Fruit fly (Drosophila melanogaster): ENCODE results near the gene CG13318.

Gene CG13318

dm6 chr3R:8812342-8812966, 40.0 kb upstream of the CG13318 start (continued):
- no peak for TF ChIP-seq CG6175 (GFP tag; IDR thresholded peaks at IDR 0.05)
- TF ChIP-seq Side (GFP tag; optimal IDR thresholded peaks at IDR 0.05), result no peak
- peak; percentile 19 for TF ChIP-seq CG30431 (GFP tag; optimal IDR thresholded peaks at IDR 0.05)
- TF ChIP-seq CG12155 (GFP tag; optimal IDR thresholded peaks at IDR 0.05), result peak; percentile 35
- no peak for TF ChIP-seq CG12071 (GFP tag; optimal IDR thresholded peaks at IDR 0.05)
- TF ChIP-seq CG18619 (GFP tag; optimal IDR thresholded peaks at IDR 0.05), result no peak
- no peak for TF ChIP-seq NC2α (GFP tag; optimal IDR thresholded peaks at IDR 0.05)
- TF ChIP-seq CG4424 (GFP tag; optimal IDR thresholded peaks at IDR 0.05), result peak; percentile 28
- TF ChIP-seq Nf-YA (GFP tag; IDR thresholded peaks at IDR 0.05), result 0 out of 2 replicates have a peak, but pooled peaks have one; percentile 13
- no peak for TF ChIP-seq CG3163 (GFP tag; optimal IDR thresholded peaks at IDR 0.05)
- TF ChIP-seq fd96Cb (tag; optimal IDR thresholded peaks at IDR 0.05), result peak; percentile 39
- no peak for TF ChIP-seq MESR4 (GFP tag; optimal IDR thresholded peaks at IDR 0.05)
- TF ChIP-seq CG42726 (GFP tag; IDR thresholded peaks at IDR 0.05; ENCODE audit: partially characterized antibody), result no peak
- no peak for TF ChIP-seq CTCF (GFP tag; optimal IDR thresholded peaks at IDR 0.05)
- TF ChIP-seq CG31365 (tag; optimal IDR thresholded peaks at IDR 0.05), result no peak
- no peak for TF ChIP-seq CG15073 (GFP tag; optimal IDR thresholded peaks at IDR 0.05)
- peak; percentile 23; the same call in 1 of the 2 replicates for TF ChIP-seq CG31224 (GFP tag; IDR thresholded peaks at IDR 0.05)
- no peak for TF ChIP-seq ac (GFP tag; optimal IDR thresholded peaks at IDR 0.05)
- TF ChIP-seq H2.0 (GFP tag; IDR thresholded peaks at IDR 0.05), result 0 out of 2 replicates have a peak, but pooled peaks have one; percentile 37
- TF ChIP-seq CG2116 (GFP tag; optimal IDR thresholded peaks at IDR 0.05), result no peak
- no peak for TF ChIP-seq Sox100B (GFP tag; optimal IDR thresholded peaks at IDR 0.05)
- TF ChIP-seq Lpt (GFP tag; optimal IDR thresholded peaks at IDR 0.05), result no peak
- peak; percentile 32 for TF ChIP-seq CG14710 (tag; optimal IDR thresholded peaks at IDR 0.05)
- TF ChIP-seq h (optimal IDR thresholded peaks at IDR 0.05), result no peak
- TF ChIP-seq NK7.1 (GFP tag; optimal IDR thresholded peaks at IDR 0.05), result no peak
- TF ChIP-seq zen (tag; optimal IDR thresholded peaks at IDR 0.05), result no peak
- TF ChIP-seq fd3F (GFP tag; optimal IDR thresholded peaks at IDR 0.05), result no peak
- peak; percentile 31 for TF ChIP-seq Max (GFP tag; optimal IDR thresholded peaks at IDR 0.05)
- no peak for TF ChIP-seq D19B (GFP tag; optimal IDR thresholded peaks at IDR 0.05)
- TF ChIP-seq Ada2b (GFP tag; IDR thresholded peaks at IDR 0.05), result peak; percentile 51
- TF ChIP-seq dmrt99B (tag; optimal IDR thresholded peaks at IDR 0.05), result peak; percentile 69
- TF ChIP-seq CG17612 (GFP tag; IDR thresholded peaks at IDR 0.05), result no peak
- TF ChIP-seq CG12744 (GFP tag; optimal IDR thresholded peaks at IDR 0.05), result no peak
- TF ChIP-seq CG6765 (GFP tag; optimal IDR thresholded peaks at IDR 0.05), result no peak
- 0 out of 2 replicates have a peak, but pooled peaks have one; percentile 11 for TF ChIP-seq MBD-R2 (GFP tag; IDR thresholded peaks at IDR 0.05)
- no peak for TF ChIP-seq lov (optimal IDR thresholded peaks at IDR 0.05)
- no peak; the same call in 2 of the 3 replicates for TF ChIP-seq lov (GFP tag; IDR thresholded peaks at IDR 0.05)
- TF ChIP-seq croc (GFP tag; conservative IDR thresholded peaks at IDR 0.05), result peak; percentile 27; the same call in 1 of the 3 replicates
- TF ChIP-seq CG14860 (GFP tag; IDR thresholded peaks at IDR 0.05; ENCODE audit: partially characterized antibody), result no peak
- TF ChIP-seq row (GFP tag; IDR thresholded peaks at IDR 0.05), result peak; percentile 76
- peak; percentile 43 for TF ChIP-seq cg (GFP tag; optimal IDR thresholded peaks at IDR 0.05)
- TF ChIP-seq trh (GFP tag; optimal IDR thresholded peaks at IDR 0.05), result peak; percentile 4
- no peak for TF ChIP-seq Fer1 (GFP tag; optimal IDR thresholded peaks at IDR 0.05)
- TF ChIP-seq disco-r (GFP tag; optimal IDR thresholded peaks at IDR 0.05), result no peak
- TF ChIP-seq exex (tag; optimal IDR thresholded peaks at IDR 0.05), result no peak
- TF ChIP-seq ash1 (GFP tag; optimal IDR thresholded peaks at IDR 0.05), result no peak
- TF ChIP-seq Mes4 (GFP tag; optimal IDR thresholded peaks at IDR 0.05), result no peak
- TF ChIP-seq pum (GFP tag; optimal IDR thresholded peaks at IDR 0.05), result peak; percentile 12
- TF ChIP-seq HmgZ (tag; optimal IDR thresholded peaks at IDR 0.05), result peak; percentile 22
- TF ChIP-seq CG12299 (tag; optimal IDR thresholded peaks at IDR 0.05), result no peak
- TF ChIP-seq Fer2 (tag; optimal IDR thresholded peaks at IDR 0.05), result peak; percentile 12
- TF ChIP-seq CG7372 (GFP tag; IDR thresholded peaks at IDR 0.05), result no peak

All from whole organism, embryonic.